Fruit fly (Drosophila melanogaster) whole organism, embryonic: ENCODE results near the gene CG43218.
A peak's percentile ranks its signal among the peaks of the same experiment; 100 is the strongest.

Experiments
- Antp ChIP-seq: fragments of 200-800 bp; sonication (Bioruptor generic); optimal IDR thresholded peaks from 3 replicates; lab custom pipeline; 2016; ENCODE audit warnings: missing biosample characterization, missing genetic modification characterization
- B-H2 ChIP-seq: fragments of 200-800 bp; sonication (Bioruptor generic); optimal IDR thresholded peaks from 2 replicates; lab custom pipeline; 2018; ENCODE audit warnings: missing biosample characterization, mild to moderate bottlenecking, missing genetic modification characterization
- CG10267 ChIP-seq: fragments of 200-800 bp; sonication (Bioruptor generic); optimal IDR thresholded peaks from 2 replicates; lab custom pipeline; 2018; ENCODE audit warnings: missing biosample characterization, mild to moderate bottlenecking, missing genetic modification characterization, moderate library complexity
- CG10274 ChIP-seq: fragments of 200-800 bp; sonication (Bioruptor generic); optimal IDR thresholded peaks from 3 replicates; lab custom pipeline; 2017; ENCODE audit warnings: missing biosample characterization, mild to moderate bottlenecking, missing genetic modification characterization
- CG10431 ChIP-seq: fragments of 200-800 bp; sonication (Bioruptor generic); optimal IDR thresholded peaks from 3 replicates; lab custom pipeline; 2018; ENCODE audit warnings: missing biosample characterization, mild to moderate bottlenecking, missing genetic modification characterization
- CG10543 ChIP-seq: fragments of 200-800 bp; sonication (Bioruptor generic); optimal IDR thresholded peaks from 3 replicates; lab custom pipeline; 2017; ENCODE audit warnings: missing biosample characterization, mild to moderate bottlenecking, missing genetic modification characterization, moderate library complexity
- CG10959 ChIP-seq: fragments of 200-800 bp; sonication (Bioruptor generic); IDR thresholded peaks from 2 replicates; pipeline ENCODE4 v1.3.6; 2022; ENCODE audit warnings: missing biosample characterization, missing genetic modification characterization
- CG11504 ChIP-seq: fragments of 200-800 bp; sonication (Bioruptor generic); optimal IDR thresholded peaks from 3 replicates; lab custom pipeline; 2019; ENCODE audit warnings: missing biosample characterization, mild to moderate bottlenecking, missing genetic modification characterization, moderate library complexity
- CG11723 ChIP-seq: fragments of 200-800 bp; sonication (Bioruptor generic); optimal IDR thresholded peaks from 2 replicates; lab custom pipeline; 2017; ENCODE audit warnings: missing biosample characterization, mild to moderate bottlenecking, missing genetic modification characterization
- CG13287 ChIP-seq: fragments of 200-800 bp; sonication (Bioruptor generic); IDR thresholded peaks from 2 replicates; pipeline ENCODE4 v1.3.6; 2022; ENCODE audit warnings: missing biosample characterization, missing genetic modification characterization; ENCODE audit not compliant: partially characterized antibody
- CG15011 ChIP-seq: fragments of 200-800 bp; sonication (Bioruptor generic); optimal IDR thresholded peaks from 3 replicates; lab custom pipeline; 2018; ENCODE audit warnings: missing biosample characterization, mild to moderate bottlenecking, missing genetic modification characterization
- CG16813 ChIP-seq: fragments of 200-800 bp; sonication (Bioruptor generic); IDR thresholded peaks from 3 replicates; pipeline ENCODE4 v1.3.6; 2022; ENCODE audit warnings: missing biosample characterization, missing genetic modification characterization; ENCODE audit not compliant: partially characterized antibody
- CG17802 ChIP-seq: fragments of 200-800 bp; sonication (Bioruptor generic); optimal IDR thresholded peaks from 2 replicates; lab custom pipeline; 2018; ENCODE audit warnings: missing biosample characterization, mild to moderate bottlenecking, missing genetic modification characterization, moderate library complexity
- CG17829 ChIP-seq: fragments of 200-800 bp; optimal IDR thresholded peaks from 2 replicates; lab custom pipeline; 2019; ENCODE audit warnings: missing biosample characterization, mild to moderate bottlenecking, missing genetic modification characterization, moderate library complexity
- CG34224 ChIP-seq: fragments of 200-800 bp; sonication (Bioruptor generic); IDR thresholded peaks from 3 replicates; pipeline ENCODE4 v1.3.6; 2022; ENCODE audit warnings: missing biosample characterization, missing genetic modification characterization; ENCODE audit not compliant: partially characterized antibody
- CG3847 ChIP-seq: fragments of 200-800 bp; sonication (Bioruptor generic); IDR thresholded peaks from 2 replicates; pipeline ENCODE4 v1.3.6; 2022; ENCODE audit warnings: missing biosample characterization, missing genetic modification characterization
- CG3995 ChIP-seq: fragments of 200-800 bp; sonication (Bioruptor generic); optimal IDR thresholded peaks from 3 replicates; lab custom pipeline; 2016; ENCODE audit warnings: missing biosample characterization, missing genetic modification characterization
- CG4282 ChIP-seq: fragments of 200-800 bp; sonication (Bioruptor generic); optimal IDR thresholded peaks from 2 replicates; lab custom pipeline; 2016; ENCODE audit warnings: missing biosample characterization, missing genetic modification characterization
- CG5953 ChIP-seq: fragments of 200-800 bp; sonication (Bioruptor generic); IDR thresholded peaks from 2 replicates; pipeline ENCODE4 v1.3.6; 2022; ENCODE audit warnings: missing biosample characterization, missing genetic modification characterization
- CG6683 ChIP-seq: fragments of 200-800 bp; sonication (Bioruptor generic); optimal IDR thresholded peaks from 2 replicates; lab custom pipeline; 2017; ENCODE audit warnings: missing biosample characterization, mild to moderate bottlenecking, missing genetic modification characterization, missing genetic modification reagents
- CG8290 ChIP-seq, 3 experiments: fragments of 200-800 bp; sonication (Bioruptor generic); optimal IDR thresholded peaks; 2 replicates each; lab custom pipeline; 2016 to 2019; ENCODE audit warnings: missing biosample characterization in 3 of 3, missing genetic modification characterization in 3 of 3, mild to moderate bottlenecking in 2 of 3, moderate library complexity in 1 of 3
- CG9215 ChIP-seq: fragments of 200-800 bp; sonication (Bioruptor generic); IDR thresholded peaks from 2 replicates; pipeline ENCODE4 v1.3.6; 2022; ENCODE audit warnings: missing biosample characterization, missing genetic modification characterization
- CG9727 ChIP-seq: fragments of 200-800 bp; sonication (Bioruptor generic); optimal IDR thresholded peaks from 3 replicates; lab custom pipeline; 2017; ENCODE audit warnings: missing biosample characterization, mild to moderate bottlenecking, missing genetic modification characterization
- CG9797 ChIP-seq: fragments of 200-800 bp; sonication (Bioruptor generic); optimal IDR thresholded peaks from 3 replicates; lab custom pipeline; 2018; ENCODE audit warnings: missing biosample characterization, mild to moderate bottlenecking, missing genetic modification characterization
- CrebB ChIP-seq: fragments of 200-800 bp; sonication (Bioruptor generic); optimal IDR thresholded peaks from 3 replicates; lab custom pipeline; 2018; ENCODE audit warnings: missing biosample characterization, mild to moderate bottlenecking, missing genetic modification characterization
- Myb ChIP-seq: fragments of 200-800 bp; sonication (Bioruptor generic); optimal IDR thresholded peaks from 2 replicates; lab custom pipeline; 2016; ENCODE audit warnings: missing biosample characterization, missing genetic modification characterization
- Rfx ChIP-seq: fragments of 200-800 bp; sonication (Bioruptor generic); IDR thresholded peaks from 2 replicates; pipeline ENCODE4 v1.3.6; 2022; ENCODE audit warnings: missing biosample characterization, missing genetic modification characterization
- Sry-δ ChIP-seq: fragments of 200-800 bp; sonication (Bioruptor generic); optimal IDR thresholded peaks from 2 replicates; lab custom pipeline; 2016; ENCODE audit warnings: missing biosample characterization, missing genetic modification characterization
- Stat92E ChIP-seq, 3 experiments: fragments of >200 bp in 2 of 3; fragments of 200-800 bp in 1 of 3; sonication (Bioruptor generic) in 1 of 3; optimal IDR thresholded peaks; 2 replicates each; lab custom pipeline; 2017 to 2019; ENCODE audit warnings: missing biosample characterization in 3 of 3, missing genetic modification characterization in 3 of 3, mild to moderate bottlenecking in 1 of 3, moderate library complexity in 1 of 3
- Xbp1 ChIP-seq: fragments of 200-800 bp; sonication (Bioruptor generic); optimal IDR thresholded peaks from 3 replicates; lab custom pipeline; 2016; ENCODE audit warnings: missing biosample characterization, mild to moderate bottlenecking, missing genetic modification characterization
- bab2 ChIP-seq: fragments of 200-800 bp; sonication (Bioruptor generic); optimal IDR thresholded peaks from 2 replicates; lab custom pipeline; 2016; ENCODE audit warnings: missing biosample characterization, missing genetic modification characterization
- cad ChIP-seq: fragments of >200 bp; optimal IDR thresholded peaks from 2 replicates; lab custom pipeline; 2017; ENCODE audit warnings: missing biosample characterization, missing genetic modification characterization
- crp ChIP-seq, 2 experiments: fragments of 200-800 bp; sonication (Bioruptor generic); optimal IDR thresholded peaks; 2 replicates in 1 of 2; 3 replicates in 1 of 2; lab custom pipeline; 2017; ENCODE audit warnings: missing biosample characterization in 2 of 2, missing genetic modification characterization in 2 of 2, mild to moderate bottlenecking in 1 of 2, moderate library complexity in 1 of 2
- eve ChIP-seq, 2 experiments: fragments of >200 bp; optimal IDR thresholded peaks; 2 replicates each; lab custom pipeline; 2017; ENCODE audit warnings: missing biosample characterization in 2 of 2, missing genetic modification characterization in 2 of 2
- gsb ChIP-seq: fragments of 200-800 bp; sonication (Bioruptor generic); IDR thresholded peaks from 2 replicates; pipeline ENCODE4 v1.3.6; 2022; ENCODE audit warnings: missing biosample characterization, missing genetic modification characterization
- gt ChIP-seq: fragments of 200-800 bp; sonication (Bioruptor generic); IDR thresholded peaks from 2 replicates; pipeline ENCODE4 v1.3.6; 2022; ENCODE audit warnings: missing biosample characterization, missing genetic modification characterization
- h ChIP-seq: fragments of >200 bp; optimal IDR thresholded peaks from 2 replicates; lab custom pipeline; 2017
- insv ChIP-seq, 2 experiments: fragments of 200-800 bp; sonication (Bioruptor generic); optimal IDR thresholded peaks; 3 replicates each; lab custom pipeline; 2016 to 2018; ENCODE audit warnings: missing biosample characterization in 2 of 2, missing genetic modification characterization in 2 of 2
- knrl ChIP-seq: fragments of 200-800 bp; sonication (Bioruptor generic); IDR thresholded peaks from 3 replicates; pipeline ENCODE4 v1.3.6; 2022; ENCODE audit warnings: missing biosample characterization, missing genetic modification characterization; ENCODE audit not compliant: partially characterized antibody
- mirr ChIP-seq: fragments of 200-800 bp; sonication (Bioruptor generic); optimal IDR thresholded peaks from 3 replicates; lab custom pipeline; 2018; ENCODE audit warnings: missing biosample characterization, mild to moderate bottlenecking, missing genetic modification characterization
- mld ChIP-seq: fragments of 200-800 bp; sonication (Bioruptor generic); IDR thresholded peaks from 3 replicates; pipeline ENCODE4 v1.3.6; 2022; ENCODE audit warnings: missing biosample characterization, missing genetic modification characterization; ENCODE audit not compliant: partially characterized antibody
- nmo ChIP-seq: fragments of 200-800 bp; sonication (Bioruptor generic); optimal IDR thresholded peaks from 2 replicates; lab custom pipeline; 2018; ENCODE audit warnings: missing biosample characterization, mild to moderate bottlenecking, missing genetic modification characterization, moderate library complexity
- p53 ChIP-seq: fragments of 200-800 bp; sonication (Bioruptor generic); optimal IDR thresholded peaks from 2 replicates; lab custom pipeline; 2016; ENCODE audit warnings: missing biosample characterization, missing genetic modification characterization
- pzg ChIP-seq: fragments of 200-800 bp; sonication (Bioruptor generic); optimal IDR thresholded peaks from 3 replicates; lab custom pipeline; 2018; ENCODE audit warnings: missing biosample characterization, mild to moderate bottlenecking, missing genetic modification characterization, moderate library complexity
- repo ChIP-seq: fragments of 200-800 bp; sonication (Bioruptor generic); optimal IDR thresholded peaks from 2 replicates; lab custom pipeline; 2016; ENCODE audit warnings: missing biosample characterization, missing genetic modification characterization
- so ChIP-seq: fragments of 200-800 bp; sonication (Bioruptor generic); IDR thresholded peaks from 3 replicates; pipeline ENCODE4 v1.3.6; 2022; ENCODE audit warnings: missing biosample characterization, missing genetic modification characterization
- sob ChIP-seq: fragments of 200-800 bp; sonication (Bioruptor generic); IDR thresholded peaks from 2 replicates; pipeline ENCODE4 v1.3.6; 2022; ENCODE audit warnings: missing biosample characterization, missing genetic modification characterization
- sug ChIP-seq: fragments of 200-800 bp; optimal IDR thresholded peaks from 2 replicates; lab custom pipeline; 2019; ENCODE audit warnings: missing biosample characterization, mild to moderate bottlenecking, missing genetic modification characterization, moderate library complexity
- trh ChIP-seq: fragments of 200-800 bp; sonication (Bioruptor generic); optimal IDR thresholded peaks from 2 replicates; lab custom pipeline; 2016; ENCODE audit warnings: missing biosample characterization, missing genetic modification characterization

The CG43218 gene

dm6 chr3L:21216697-21217291 is 41.0 kb upstream of the CG43218 start, which contains the start of the genes Trmt112 and Ilk (continued):
- TF ChIP-seq bab2 (GFP tag; lab: Kevin White, UChicago): no peak
- no peak for TF ChIP-seq CG10959
- TF ChIP-seq CG15011: no peak
- TF ChIP-seq CG17829 (tag; lab: Kevin White, UChicago): peak; percentile 32
- TF ChIP-seq CG11504: no peak
- TF ChIP-seq Myb (GFP tag; lab: Kevin White, UChicago): peak; percentile 86
- TF ChIP-seq Antp (GFP tag; lab: Kevin White, UChicago): no peak
- peak; percentile 86 for TF ChIP-seq knrl (GFP tag; lab: Robert Waterston, UW)
- peak; percentile 22 for TF ChIP-seq Xbp1
- TF ChIP-seq crp (GFP tag; optimal IDR thresholded peaks at IDR 0.05; lab: Kevin White, UChicago): peak in 1 of 2 experiments; percentile 66
- peak; percentile 5 for TF ChIP-seq CG4282 (GFP tag; lab: Kevin White, UChicago)
- peak; percentile 87 for TF ChIP-seq CG9797 (GFP tag; lab: Kevin White, UChicago)
- TF ChIP-seq CG16813 (GFP tag; lab: Robert Waterston, UW): peak; percentile 84
- no peak for TF ChIP-seq trh (GFP tag; lab: Kevin White, UChicago)
- TF ChIP-seq p53: peak; percentile 15
- TF ChIP-seq CG5953 (GFP tag; lab: Robert Waterston, UW): no peak
- TF ChIP-seq CG10431 (GFP tag; lab: Kevin White, UChicago): no peak
- peak; percentile 81 for TF ChIP-seq CG3847 (GFP tag; lab: Robert Waterston, UW)
- peak; percentile 24 for TF ChIP-seq CrebB (tag; lab: Kevin White, UChicago)
- TF ChIP-seq CG13287 (GFP tag; lab: Robert Waterston, UW): peak; percentile 84
- TF ChIP-seq mld (GFP tag; lab: Robert Waterston, UW): peak; percentile 16; the same call in 1 of the 3 replicates
- no peak for TF ChIP-seq CG11723
- no peak for TF ChIP-seq CG6683
- TF ChIP-seq CG9215 (GFP tag; lab: Robert Waterston, UW): no peak
- TF ChIP-seq sug: no peak
- no peak for TF ChIP-seq CG8290 (GFP tag; optimal IDR thresholded peaks at IDR 0.05; lab: Kevin White, UChicago)
- TF ChIP-seq CG8290 (tag; optimal IDR thresholded peaks at IDR 0.05; lab: Kevin White, UChicago): no peak
- no peak for TF ChIP-seq so (GFP tag; lab: Robert Waterston, UW)
- TF ChIP-seq nmo (GFP tag; lab: Kevin White, UChicago): peak; percentile 60
- TF ChIP-seq CG9727 (GFP tag; lab: Kevin White, UChicago): no peak
- TF ChIP-seq CG10274 (GFP tag; lab: Kevin White, UChicago): no peak
- TF ChIP-seq B-H2 (GFP tag; lab: Kevin White, UChicago): peak; percentile 26
- TF ChIP-seq mirr (GFP tag; lab: Kevin White, UChicago): peak; percentile 10
- TF ChIP-seq cad: no peak
- TF ChIP-seq Rfx (GFP tag; lab: Robert Waterston, UW): peak; percentile 42; the same call in 1 of the 2 replicates
- peak; percentile 41 for TF ChIP-seq CG17802
- TF ChIP-seq gt (GFP tag; lab: Robert Waterston, UW): no peak
- no peak for TF ChIP-seq gsb (GFP tag; lab: Robert Waterston, UW)
- TF ChIP-seq CG3995 (GFP tag; lab: Kevin White, UChicago): peak; percentile 6
- TF ChIP-seq CG34224 (GFP tag; lab: Robert Waterston, UW): peak; percentile 77
- peak in 1 of 2 experiments; percentile 77 for TF ChIP-seq insv (GFP tag; optimal IDR thresholded peaks at IDR 0.05; lab: Kevin White, UChicago)
- peak; percentile 33 for TF ChIP-seq CG10267 (tag; lab: Kevin White, UChicago)
- TF ChIP-seq eve (GFP tag; optimal IDR thresholded peaks at IDR 0.05; lab: Kevin White, UChicago): no peak
- TF ChIP-seq h (lab: Kevin White, UChicago): no peak
- no peak for TF ChIP-seq repo (GFP tag; lab: Kevin White, UChicago)
- TF ChIP-seq Sry-δ (GFP tag; lab: Kevin White, UChicago): peak; percentile 75
- TF ChIP-seq CG10543 (GFP tag; lab: Kevin White, UChicago): no peak
- TF ChIP-seq Stat92E (GFP tag; optimal IDR thresholded peaks at IDR 0.05; lab: Kevin White, UChicago): peak in 1 of 3 experiments; percentile 59
- TF ChIP-seq pzg (GFP tag; lab: Kevin White, UChicago): peak; percentile 97
- TF ChIP-seq sob (GFP tag; lab: Robert Waterston, UW): peak; percentile 35; the same call in 1 of the 2 replicates
